Fruit fly (Drosophila melanogaster) whole organism, embryonic: ENCODE results near the gene CG32176.

ENCODE experiments used
- Ada2b ChIP-seq: fragments of 200-800 bp; sonication (Bioruptor generic); IDR thresholded peaks from 2 replicates; pipeline ENCODE4 v1.3.6; 2022; ENCODE audit warnings: missing biosample characterization, missing genetic modification characterization
- Antp ChIP-seq: fragments of 200-800 bp; sonication (Bioruptor generic); optimal IDR thresholded peaks from 3 replicates; lab custom pipeline; 2016; ENCODE audit warnings: missing biosample characterization, missing genetic modification characterization
- Bgb ChIP-seq: fragments of 200-800 bp; sonication (Bioruptor generic); IDR thresholded peaks from 2 replicates; pipeline ENCODE4 v1.3.6; 2022; ENCODE audit warnings: missing biosample characterization, missing genetic modification characterization; ENCODE audit not compliant: partially characterized antibody
- CG10147 ChIP-seq: fragments of 200-800 bp; sonication (Bioruptor generic); optimal IDR thresholded peaks from 2 replicates; lab custom pipeline; 2019; ENCODE audit warnings: missing biosample characterization, mild to moderate bottlenecking, missing genetic modification characterization, moderate library complexity
- CG10431 ChIP-seq: fragments of 200-800 bp; sonication (Bioruptor generic); optimal IDR thresholded peaks from 3 replicates; lab custom pipeline; 2018; ENCODE audit warnings: missing biosample characterization, mild to moderate bottlenecking, missing genetic modification characterization
- CG11247 ChIP-seq: fragments of 200-800 bp; sonication (Bioruptor generic); IDR thresholded peaks from 2 replicates; pipeline ENCODE4 v1.3.6; 2022; ENCODE audit warnings: missing biosample characterization, missing genetic modification characterization
- CG12769 ChIP-seq: fragments of 200-800 bp; sonication (Bioruptor generic); optimal IDR thresholded peaks from 2 replicates; lab custom pipeline; 2019; ENCODE audit warnings: missing biosample characterization, mild to moderate bottlenecking, missing genetic modification characterization, moderate library complexity
- CG14965 ChIP-seq: fragments of 200-800 bp; sonication (Bioruptor generic); optimal IDR thresholded peaks from 2 replicates; lab custom pipeline; 2016; ENCODE audit warnings: missing biosample characterization, missing genetic modification characterization, borderline replicate concordance
- CG15479 ChIP-seq: fragments of 200-800 bp; sonication (Bioruptor generic); optimal IDR thresholded peaks from 3 replicates; lab custom pipeline; 2019; ENCODE audit warnings: missing biosample characterization, mild to moderate bottlenecking, missing genetic modification characterization, moderate library complexity
- CG16779 ChIP-seq: fragments of 200-800 bp; sonication (Bioruptor generic); IDR thresholded peaks from 2 replicates; pipeline ENCODE4 v1.3.6; 2022; ENCODE audit warnings: missing biosample characterization, missing genetic modification characterization
- CG2199 ChIP-seq: fragments of 200-800 bp; sonication (Bioruptor generic); IDR thresholded peaks from 3 replicates; pipeline ENCODE4 v1.3.6; 2022; ENCODE audit warnings: missing biosample characterization, missing genetic modification characterization
- CG30403 ChIP-seq: fragments of 200-800 bp; sonication (Bioruptor generic); optimal IDR thresholded peaks from 3 replicates; lab custom pipeline; 2016; ENCODE audit warnings: missing biosample characterization, missing genetic modification characterization
- CG32532 ChIP-seq: fragments of 200-800 bp; sonication (Bioruptor generic); IDR thresholded peaks from 2 replicates; pipeline ENCODE4 v1.3.6; 2022; ENCODE audit warnings: missing biosample characterization, missing genetic modification characterization
- CG32772 ChIP-seq: fragments of 200-800 bp; sonication (Bioruptor generic); IDR thresholded peaks from 2 replicates; pipeline ENCODE4 v1.3.6; 2022; ENCODE audit warnings: missing biosample characterization, missing genetic modification characterization
- CG33213 ChIP-seq: fragments of 200-800 bp; sonication (Bioruptor generic); optimal IDR thresholded peaks from 3 replicates; lab custom pipeline; 2016; ENCODE audit warnings: missing biosample characterization, missing genetic modification characterization
- CG3726 ChIP-seq: fragments of 200-800 bp; sonication (Bioruptor generic); IDR thresholded peaks from 3 replicates; pipeline ENCODE4, ENCODE4 v1.3.6; 2022; ENCODE audit warnings: missing biosample characterization, missing genetic modification characterization
- CG6175 ChIP-seq: fragments of 200-800 bp; sonication (Bioruptor generic); IDR thresholded peaks from 3 replicates; pipeline ENCODE4 v1.3.6; 2022; ENCODE audit warnings: missing biosample characterization, missing genetic modification characterization
- CG6689 ChIP-seq: fragments of 200-800 bp; sonication (Bioruptor generic); IDR thresholded peaks from 2 replicates; pipeline ENCODE4 v1.3.6; 2022; ENCODE audit warnings: missing biosample characterization, missing genetic modification characterization
- CTCF ChIP-seq: fragments of 200-800 bp; sonication (Bioruptor generic); optimal IDR thresholded peaks from 2 replicates; lab custom pipeline; 2017; ENCODE audit warnings: missing biosample characterization, mild to moderate bottlenecking, missing genetic modification characterization, moderate library complexity
- CoRest ChIP-seq: fragments of 200-800 bp; sonication (Bioruptor generic); optimal IDR thresholded peaks from 3 replicates; lab custom pipeline; 2018; ENCODE audit warnings: missing biosample characterization, mild to moderate bottlenecking, missing genetic modification characterization, moderate library complexity
- D ChIP-seq, 2 experiments: fragments of 200-800 bp in 1 of 2; fragments of >200 bp in 1 of 2; sonication (Bioruptor generic) in 1 of 2; optimal IDR thresholded peaks; 2 replicates in 1 of 2; 3 replicates in 1 of 2; lab custom pipeline; 2017; ENCODE audit warnings: mild to moderate bottlenecking in 1 of 2, missing biosample characterization in 1 of 2, missing genetic modification characterization in 1 of 2, missing genetic modification reagents in 1 of 2
- Dbx ChIP-seq: fragments of 200-800 bp; sonication (Bioruptor generic); IDR thresholded peaks from 3 replicates; pipeline ENCODE4 v1.3.6; 2022; ENCODE audit warnings: missing biosample characterization, missing genetic modification characterization
- Dll ChIP-seq: fragments of 200-800 bp; sonication (Bioruptor generic); IDR thresholded peaks from 4 replicates; pipeline ENCODE4 v1.3.6; 2022; ENCODE audit warnings: missing biosample characterization, missing genetic modification characterization; ENCODE audit not compliant: partially characterized antibody
- Doc2 ChIP-seq: fragments of 200-800 bp; sonication (Bioruptor generic); IDR thresholded peaks from 2 replicates; pipeline ENCODE4 v1.3.6; 2022; ENCODE audit warnings: missing biosample characterization, missing genetic modification characterization
- Elba2 ChIP-seq: fragments of 200-800 bp; sonication (Bioruptor generic); optimal IDR thresholded peaks from 3 replicates; lab custom pipeline; 2016; ENCODE audit warnings: missing biosample characterization, missing genetic modification characterization
- Gsc ChIP-seq: fragments of 200-800 bp; sonication (Bioruptor generic); IDR thresholded peaks from 2 replicates; pipeline ENCODE4 v1.3.6; 2022; ENCODE audit warnings: missing biosample characterization, missing genetic modification characterization
- Hmr ChIP-seq: fragments of 200-800 bp; sonication (Bioruptor generic); optimal IDR thresholded peaks from 3 replicates; lab custom pipeline; 2017; ENCODE audit warnings: mild to moderate bottlenecking, missing biosample characterization, missing genetic modification reagents, missing genetic modification characterization
- NfI ChIP-seq: fragments of 200-800 bp; sonication (Bioruptor generic); optimal IDR thresholded peaks from 3 replicates; lab custom pipeline; 2018; ENCODE audit warnings: missing biosample characterization, mild to moderate bottlenecking, missing genetic modification characterization, moderate library complexity
- Ravus ChIP-seq: fragments of 200-800 bp; sonication (Bioruptor generic); IDR thresholded peaks from 2 replicates; pipeline ENCODE4 v1.3.6; 2022; ENCODE audit warnings: missing biosample characterization, missing genetic modification characterization
- Sry-δ ChIP-seq: fragments of 200-800 bp; sonication (Bioruptor generic); optimal IDR thresholded peaks from 2 replicates; lab custom pipeline; 2016; ENCODE audit warnings: missing biosample characterization, missing genetic modification characterization
- abd-A ChIP-seq: fragments of 200-800 bp; sonication (Bioruptor generic); optimal IDR thresholded peaks from 3 replicates; lab custom pipeline; 2019; ENCODE audit warnings: missing biosample characterization, mild to moderate bottlenecking, missing genetic modification characterization, moderate library complexity
- ac ChIP-seq: fragments of 200-800 bp; sonication (Bioruptor generic); optimal IDR thresholded peaks from 3 replicates; lab custom pipeline; 2017; ENCODE audit warnings: missing biosample characterization, mild to moderate bottlenecking, missing genetic modification characterization
- al ChIP-seq: fragments of 200-800 bp; sonication (Bioruptor generic); IDR thresholded peaks from 2 replicates; pipeline ENCODE4 v1.3.6; 2022; ENCODE audit warnings: missing biosample characterization, missing genetic modification characterization
- amos ChIP-seq: fragments of 200-800 bp; sonication (Bioruptor generic); IDR thresholded peaks from 2 replicates; pipeline ENCODE4 v1.3.6; 2022; ENCODE audit warnings: missing biosample characterization, missing genetic modification characterization; ENCODE audit not compliant: partially characterized antibody
- cas ChIP-seq: fragments of 200-800 bp; sonication (Bioruptor generic); IDR thresholded peaks from 2 replicates; pipeline ENCODE4 v1.3.6; 2022; ENCODE audit warnings: missing biosample characterization, missing genetic modification characterization
- dmrt99B ChIP-seq: fragments of 200-800 bp; sonication (Bioruptor generic); optimal IDR thresholded peaks from 2 replicates; lab custom pipeline; 2018; ENCODE audit warnings: missing biosample characterization, mild to moderate bottlenecking, missing genetic modification characterization, moderate library complexity
- ems ChIP-seq: fragments of 200-800 bp; sonication (Bioruptor generic); optimal IDR thresholded peaks from 3 replicates; lab custom pipeline; 2016; ENCODE audit warnings: missing biosample characterization, missing genetic modification characterization
- en ChIP-seq: fragments of 200-800 bp; sonication (Bioruptor generic); optimal IDR thresholded peaks from 2 replicates; lab custom pipeline; 2016; ENCODE audit warnings: missing biosample characterization, missing genetic modification characterization
- ftz-f1 ChIP-seq: fragments of 200-800 bp; sonication (Bioruptor generic); optimal IDR thresholded peaks from 2 replicates; lab custom pipeline; 2016; ENCODE audit warnings: missing biosample characterization, missing genetic modification characterization
- gcm2 ChIP-seq: fragments of 200-800 bp; sonication (Bioruptor generic); optimal IDR thresholded peaks from 2 replicates; lab custom pipeline; 2016; ENCODE audit warnings: missing biosample characterization, missing genetic modification characterization
- ind ChIP-seq: fragments of 200-800 bp; sonication (Bioruptor generic); optimal IDR thresholded peaks from 3 replicates; lab custom pipeline; 2016; ENCODE audit warnings: missing biosample characterization, missing genetic modification characterization
- kni ChIP-seq: fragments of 200-800 bp; sonication (Bioruptor generic); optimal IDR thresholded peaks from 3 replicates; lab custom pipeline; 2017; ENCODE audit warnings: mild to moderate bottlenecking, missing biosample characterization, missing genetic modification reagents, missing genetic modification characterization
- knrl ChIP-seq: fragments of 200-800 bp; sonication (Bioruptor generic); IDR thresholded peaks from 3 replicates; pipeline ENCODE4 v1.3.6; 2022; ENCODE audit warnings: missing biosample characterization, missing genetic modification characterization; ENCODE audit not compliant: partially characterized antibody
- lbe ChIP-seq: fragments of 200-800 bp; sonication (Bioruptor generic); optimal IDR thresholded peaks from 2 replicates; lab custom pipeline; 2016; ENCODE audit warnings: missing biosample characterization, mild to moderate bottlenecking, missing genetic modification characterization
- pros ChIP-seq: fragments of 200-800 bp; sonication (Bioruptor generic); optimal IDR thresholded peaks from 3 replicates; lab custom pipeline; 2019; ENCODE audit warnings: missing biosample characterization, mild to moderate bottlenecking, missing genetic modification characterization, moderate library complexity
- sens ChIP-seq: fragments of 200-800 bp; sonication (Bioruptor generic); peaks from one replicate; lab custom pipeline; 2016; ENCODE audit warnings: missing biosample characterization, missing genetic modification characterization
- slbo ChIP-seq: fragments of 200-800 bp; sonication (Bioruptor generic); IDR thresholded peaks from 2 replicates; pipeline ENCODE4 v1.3.6; 2022; ENCODE audit warnings: missing biosample characterization, missing genetic modification characterization
- stwl ChIP-seq: fragments of 200-800 bp; sonication (Bioruptor generic); optimal IDR thresholded peaks from 3 replicates; lab custom pipeline; 2018; ENCODE audit warnings: missing biosample characterization, mild to moderate bottlenecking, missing genetic modification characterization, moderate library complexity
- trem ChIP-seq: fragments of 200-800 bp; optimal IDR thresholded peaks from 3 replicates; lab custom pipeline; 2019; ENCODE audit warnings: missing biosample characterization, mild to moderate bottlenecking, missing genetic modification characterization, moderate library complexity
- vvl ChIP-seq: fragments of 200-800 bp; sonication (Bioruptor generic); IDR thresholded peaks from 2 replicates; pipeline ENCODE4 v1.3.6; 2022; ENCODE audit warnings: missing biosample characterization, missing genetic modification characterization

Gene CG32176

DNA sequence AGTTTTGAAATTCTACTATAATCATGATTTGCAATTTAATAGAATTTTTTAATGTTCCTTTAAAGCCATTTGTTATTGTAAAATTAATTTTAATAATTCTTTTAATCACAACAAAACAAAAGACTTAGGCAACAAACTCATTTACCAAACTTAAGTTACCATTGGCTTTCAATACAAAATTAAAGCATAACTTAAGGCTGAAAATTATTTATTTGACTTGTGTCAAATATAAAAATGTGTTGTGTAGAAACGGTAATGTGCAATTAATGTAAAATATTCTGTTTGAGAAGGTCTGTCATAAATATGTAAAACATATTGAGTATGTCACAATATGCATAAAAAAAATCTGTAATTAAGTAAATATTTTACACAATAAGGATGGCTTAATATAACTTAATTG, 26.6 kb upstream of the CG32176 start:
- TF ChIP-seq CG11247: peak; percentile 79
- peak; percentile 52 for TF ChIP-seq sens (GFP tag; lab: Kevin White, UChicago)
- peak; percentile 76 for TF ChIP-seq CTCF
- TF ChIP-seq CoRest (tag; lab: Kevin White, UChicago): peak; percentile 3
- no peak for TF ChIP-seq ind
- TF ChIP-seq CG3726 (GFP tag; lab: Robert Waterston, UW): no peak
- TF ChIP-seq Bgb: peak; percentile 37; the same call in 1 of the 2 replicates
- peak; percentile 7 for TF ChIP-seq abd-A (tag; lab: Kevin White, UChicago)
- TF ChIP-seq Dbx (GFP tag; lab: Robert Waterston, UW): no peak
- TF ChIP-seq slbo (GFP tag; lab: Robert Waterston, UW): no peak
- TF ChIP-seq CG6175 (GFP tag; lab: Robert Waterston, UW): no peak
- TF ChIP-seq vvl (GFP tag; lab: Robert Waterston, UW): peak; percentile 61; the same call in 1 of the 2 replicates
- TF ChIP-seq trem (tag; lab: Kevin White, UChicago): peak; percentile 18
- TF ChIP-seq knrl (GFP tag; lab: Robert Waterston, UW): peak; percentile 40; the same call in 2 of the 3 replicates
- peak; percentile 54; the same call in 1 of the 3 replicates for TF ChIP-seq CG2199 (GFP tag; lab: Robert Waterston, UW)
- TF ChIP-seq stwl (tag; lab: Kevin White, UChicago): peak; percentile 63
- TF ChIP-seq amos (GFP tag; lab: Robert Waterston, UW): peak; percentile 59
- no peak for TF ChIP-seq CG10431 (GFP tag; lab: Kevin White, UChicago)

DNA sequence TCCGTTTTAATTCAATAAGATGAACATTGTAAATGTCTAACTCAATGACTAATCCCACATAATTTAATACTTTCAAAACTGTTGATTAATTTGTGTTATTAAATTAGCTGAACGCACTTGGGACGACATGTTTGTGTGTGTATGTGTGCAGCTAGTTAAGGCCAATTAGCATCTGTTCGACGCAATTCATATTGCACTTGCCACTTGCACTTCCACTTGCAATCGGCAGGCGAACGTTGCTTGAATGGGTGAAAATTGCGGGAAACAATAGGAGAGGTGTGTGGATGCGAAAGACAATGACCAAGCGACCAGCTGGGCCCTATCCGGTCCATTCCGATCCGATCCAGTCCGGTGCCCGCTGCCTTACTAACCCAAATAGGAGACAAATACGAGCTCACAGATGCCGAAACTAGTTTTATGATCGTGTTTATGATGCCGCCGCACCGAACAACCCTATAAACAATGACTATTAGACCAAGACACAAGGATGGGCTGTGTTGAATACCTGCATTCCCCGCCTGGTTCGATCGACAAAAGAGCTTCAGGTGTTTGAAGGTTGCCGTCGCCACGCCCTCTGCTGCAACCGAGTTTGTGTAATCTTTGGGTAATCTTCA, 26.1 kb upstream of the CG32176 start:
- TF ChIP-seq CG16779 (GFP tag; lab: Robert Waterston, UW) (no peak), Ravus (GFP tag; lab: Robert Waterston, UW) (no peak), lbe (GFP tag; lab: Kevin White, UChicago) (no peak), Dll (GFP tag; lab: Robert Waterston, UW) (no peak), vvl (GFP tag; lab: Robert Waterston, UW) (0 out of 2 replicates have a peak, but pooled peaks have one; percentile 2), CG32532 (GFP tag; lab: Robert Waterston, UW) (no peak), CG33213 (GFP tag; lab: Kevin White, UChicago) (no peak), Sry-δ (GFP tag; lab: Kevin White, UChicago) (no peak), Doc2 (GFP tag; lab: Robert Waterston, UW) (no peak), ac (GFP tag; lab: Kevin White, UChicago) (peak; percentile 5), Gsc (GFP tag; lab: Robert Waterston, UW) (no peak), CG10147 (GFP tag; lab: Kevin White, UChicago) (no peak), CG15479 (GFP tag; lab: Kevin White, UChicago) (peak; percentile 52), ems (GFP tag; lab: Kevin White, UChicago) (no peak), CG32772 (GFP tag; lab: Robert Waterston, UW) (no peak), gcm2 (GFP tag; lab: Kevin White, UChicago) (no peak), CG30403 (GFP tag; lab: Kevin White, UChicago) (no peak), kni (GFP tag; lab: Kevin White, UChicago) (peak; percentile 58), Hmr (GFP tag; lab: Kevin White, UChicago) (no peak), cas (GFP tag; lab: Robert Waterston, UW) (no peak), dmrt99B (tag; lab: Kevin White, UChicago) (no peak), en (GFP tag; lab: Kevin White, UChicago) (no peak), Ada2b (GFP tag; lab: Robert Waterston, UW) (no peak), CG12769 (tag; lab: Kevin White, UChicago) (peak; percentile 60), pros (GFP tag; lab: Kevin White, UChicago) (peak; percentile 55), NfI (GFP tag; lab: Kevin White, UChicago) (no peak), D (optimal IDR thresholded peaks at IDR 0.05; lab: Kevin White, UChicago) (peak; percentile 69), D (GFP tag; optimal IDR thresholded peaks at IDR 0.05; lab: Kevin White, UChicago) (no peak), CG14965 (no peak), ftz-f1 (GFP tag; lab: Kevin White, UChicago) (no peak), al (GFP tag; lab: Robert Waterston, UW) (no peak), Elba2 (GFP tag; lab: Kevin White, UChicago) (peak; percentile 83), CG6689 (no peak), Antp (no peak)
